Fruit fly (Drosophila melanogaster): ENCODE measurements around the gene Sems.
A peak's percentile ranks its signal among the peaks of the same experiment; 100 is the strongest.

dm6 chr3L:20950520-20951135 is 5.9 kb downstream of the Sems start:
- TF ChIP-seq Pif1B (GFP tag; optimal IDR thresholded peaks at IDR 0.05) (peak; percentile 94), gl (tag; optimal IDR thresholded peaks at IDR 0.05) (peak; percentile 77), CG15710 (tag; optimal IDR thresholded peaks at IDR 0.05) (peak; percentile 97), rn (GFP tag; IDR thresholded peaks at IDR 0.05) (peak; percentile 67), EcR (GFP tag; optimal IDR thresholded peaks at IDR 0.05) (no peak)
